Fruit fly (Drosophila melanogaster) whole organism, embryonic: ENCODE results near the gene Slh.
A peak's percentile ranks its signal among the peaks of the same experiment; 100 is the strongest.

ENCODE experiments used
- Atf3 ChIP-seq: fragments of 200-800 bp; sonication (Bioruptor generic); optimal IDR thresholded peaks from 3 replicates; lab custom pipeline; 2016; ENCODE audit warnings: missing biosample characterization, missing genetic modification characterization
- B-H1 ChIP-seq: fragments of 200-800 bp; sonication (Bioruptor generic); IDR thresholded peaks from 3 replicates; pipeline ENCODE4 v1.3.6; 2022; ENCODE audit warnings: missing biosample characterization, missing genetic modification characterization
- B-H2 ChIP-seq: fragments of 200-800 bp; sonication (Bioruptor generic); optimal IDR thresholded peaks from 2 replicates; lab custom pipeline; 2018; ENCODE audit warnings: missing biosample characterization, mild to moderate bottlenecking, missing genetic modification characterization
- Bdp1 ChIP-seq: fragments of 200-800 bp; sonication (Bioruptor generic); optimal IDR thresholded peaks from 3 replicates; lab custom pipeline; 2016; ENCODE audit warnings: missing biosample characterization, missing genetic modification characterization
- BtbVII ChIP-seq: fragments of 200-800 bp; sonication (Bioruptor generic); optimal IDR thresholded peaks from 3 replicates; lab custom pipeline; 2017; ENCODE audit warnings: missing biosample characterization, mild to moderate bottlenecking, missing genetic modification characterization
- CG10321 ChIP-seq: fragments of 200-800 bp; sonication (Bioruptor generic); IDR thresholded peaks from 2 replicates; pipeline ENCODE4 v1.3.6; 2022; ENCODE audit warnings: missing biosample characterization, missing genetic modification characterization
- CG10462 ChIP-seq: fragments of 200-800 bp; sonication (Bioruptor generic); optimal IDR thresholded peaks from 2 replicates; lab custom pipeline; 2016; ENCODE audit warnings: missing biosample characterization, missing genetic modification characterization
- CG10979 ChIP-seq: fragments of 200-800 bp; sonication (Bioruptor generic); optimal IDR thresholded peaks from 2 replicates; lab custom pipeline; 2018; ENCODE audit warnings: missing biosample characterization, mild to moderate bottlenecking, missing genetic modification characterization, moderate library complexity
- CG11085 ChIP-seq: fragments of 200-800 bp; sonication (Bioruptor generic); IDR thresholded peaks from 2 replicates; pipeline ENCODE4 v1.3.6; 2022; ENCODE audit warnings: missing biosample characterization, missing genetic modification characterization
- CG12659 ChIP-seq: fragments of 200-800 bp; sonication (Bioruptor generic); optimal IDR thresholded peaks from 3 replicates; lab custom pipeline; 2017; ENCODE audit warnings: mild to moderate bottlenecking, missing biosample characterization, missing genetic modification reagents, missing genetic modification characterization
- CG13775 ChIP-seq: fragments of 200-800 bp; sonication (Bioruptor generic); optimal IDR thresholded peaks from 3 replicates; lab custom pipeline; 2017; ENCODE audit warnings: missing biosample characterization, mild to moderate bottlenecking, missing genetic modification characterization
- CG14441 ChIP-seq: fragments of 200-800 bp; sonication (Bioruptor generic); IDR thresholded peaks from 2 replicates; pipeline ENCODE4 v1.3.6; 2022; ENCODE audit warnings: missing biosample characterization, missing genetic modification characterization
- CG18599 ChIP-seq: fragments of 200-800 bp; sonication (Bioruptor generic); optimal IDR thresholded peaks from 3 replicates; lab custom pipeline; 2017; ENCODE audit warnings: missing biosample characterization, missing genetic modification characterization, mild to moderate bottlenecking, moderate library complexity, missing genetic modification reagents
- CG3065 ChIP-seq: fragments of 200-800 bp; sonication (Bioruptor generic); optimal IDR thresholded peaks from 2 replicates; lab custom pipeline; 2016; ENCODE audit warnings: missing biosample characterization, missing genetic modification characterization
- CG31441 ChIP-seq: fragments of 200-800 bp; sonication (Bioruptor generic); IDR thresholded peaks from 2 replicates; pipeline ENCODE4 v1.3.6; 2022; ENCODE audit warnings: missing biosample characterization, missing genetic modification characterization
- CG5245 ChIP-seq: fragments of 200-800 bp; sonication (Bioruptor generic); optimal IDR thresholded peaks from 3 replicates; lab custom pipeline; 2016; ENCODE audit warnings: missing biosample characterization, missing genetic modification characterization
- CG9437 ChIP-seq: fragments of 200-800 bp; sonication (Bioruptor generic); optimal IDR thresholded peaks from 2 replicates; lab custom pipeline; 2018; ENCODE audit warnings: missing biosample characterization, mild to moderate bottlenecking, missing genetic modification characterization
- CG9727 ChIP-seq: fragments of 200-800 bp; sonication (Bioruptor generic); optimal IDR thresholded peaks from 3 replicates; lab custom pipeline; 2017; ENCODE audit warnings: missing biosample characterization, mild to moderate bottlenecking, missing genetic modification characterization
- CG9876 ChIP-seq: fragments of 200-800 bp; sonication (Bioruptor generic); optimal IDR thresholded peaks from 2 replicates; lab custom pipeline; 2016; ENCODE audit warnings: missing biosample characterization, missing genetic modification characterization
- E2f1 ChIP-seq: fragments of 200-800 bp; sonication (Bioruptor generic); IDR thresholded peaks from 2 replicates; pipeline ENCODE4 v1.3.6; 2022; ENCODE audit warnings: missing biosample characterization, missing genetic modification characterization
- GATAe ChIP-seq: fragments of 200-800 bp; sonication (Bioruptor generic); conservative IDR thresholded peaks from 2 replicates; pipeline ENCODE4 v1.3.6; 2022; ENCODE audit warnings: missing biosample characterization, missing genetic modification characterization
- Lpt ChIP-seq: fragments of >200 bp; optimal IDR thresholded peaks from 2 replicates; lab custom pipeline; 2018; ENCODE audit warnings: missing biosample characterization, missing genetic modification characterization
- Nf-YA ChIP-seq: fragments of 200-800 bp; sonication (Bioruptor generic); IDR thresholded peaks from 2 replicates; pipeline ENCODE4 v1.3.6; 2022; ENCODE audit warnings: missing biosample characterization, missing genetic modification characterization
- Trl ChIP-seq, 3 experiments: fragments of >200 bp in 2 of 3; fragments of 200-800 bp in 1 of 3; sonication (Bioruptor generic) in 1 of 3; optimal IDR thresholded peaks; 2 replicates in 1 of 3; 3 replicates in 2 of 3; lab custom pipeline; 2016 to 2017; ENCODE audit warnings: missing biosample characterization in 1 of 3, missing genetic modification characterization in 1 of 3
- aop ChIP-seq: fragments of 200-800 bp; sonication (Bioruptor generic); IDR thresholded peaks from 2 replicates; pipeline ENCODE4 v1.3.6; 2022; ENCODE audit warnings: missing biosample characterization, missing genetic modification characterization
- bowl ChIP-seq: fragments of 200-800 bp; sonication (Bioruptor generic); IDR thresholded peaks from 2 replicates; pipeline ENCODE4 v1.3.6; 2022; ENCODE audit warnings: missing biosample characterization, missing genetic modification characterization
- bsh ChIP-seq, 2 experiments: fragments of 200-800 bp; sonication (Bioruptor generic); optimal IDR thresholded peaks; 2 replicates each; lab custom pipeline; 2017 to 2018; ENCODE audit warnings: mild to moderate bottlenecking in 2 of 2, missing biosample characterization in 2 of 2, missing genetic modification characterization in 2 of 2, moderate library complexity in 1 of 2
- caup ChIP-seq: fragments of 200-800 bp; sonication (Bioruptor generic); optimal IDR thresholded peaks from 3 replicates; lab custom pipeline; 2017; ENCODE audit warnings: missing biosample characterization, mild to moderate bottlenecking, missing genetic modification characterization, moderate library complexity; ENCODE audit not compliant: severe bottlenecking
- chif ChIP-seq, 2 experiments: fragments of 200-800 bp; sonication (Bioruptor generic); optimal IDR thresholded peaks; 3 replicates each; lab custom pipeline; 2016; ENCODE audit warnings: missing biosample characterization in 2 of 2, missing genetic modification characterization in 2 of 2
- chn ChIP-seq: fragments of 200-800 bp; sonication (Bioruptor generic); optimal IDR thresholded peaks from 2 replicates; lab custom pipeline; 2016; ENCODE audit warnings: missing biosample characterization, missing genetic modification characterization
- danr ChIP-seq: fragments of 200-800 bp; sonication (Bioruptor generic); IDR thresholded peaks from 2 replicates; pipeline ENCODE4 v1.3.6; 2022; ENCODE audit warnings: missing biosample characterization, missing genetic modification characterization
- dmrt11E ChIP-seq: fragments of 200-800 bp; sonication (Bioruptor generic); optimal IDR thresholded peaks from 3 replicates; lab custom pipeline; 2018; ENCODE audit warnings: missing biosample characterization, mild to moderate bottlenecking, missing genetic modification characterization, moderate library complexity
- fd96Cb ChIP-seq: fragments of 200-800 bp; sonication (Bioruptor generic); optimal IDR thresholded peaks from 2 replicates; lab custom pipeline; 2018; ENCODE audit warnings: missing biosample characterization, mild to moderate bottlenecking, missing genetic modification characterization, moderate library complexity
- gro ChIP-seq: fragments of 200-800 bp; sonication (Bioruptor generic); optimal IDR thresholded peaks from 2 replicates; lab custom pipeline; 2016; ENCODE audit warnings: missing biosample characterization, missing genetic modification characterization
- h ChIP-seq: fragments of >200 bp; optimal IDR thresholded peaks from 2 replicates; lab custom pipeline; 2017
- insv ChIP-seq, 2 experiments: fragments of 200-800 bp; sonication (Bioruptor generic); optimal IDR thresholded peaks; 3 replicates each; lab custom pipeline; 2016 to 2018; ENCODE audit warnings: missing biosample characterization in 2 of 2, missing genetic modification characterization in 2 of 2
- pan ChIP-seq, 4 experiments: fragments of >200 bp in 3 of 4; fragments of 200-800 bp in 1 of 4; sonication (Bioruptor generic) in 1 of 4; optimal IDR thresholded peaks in 3 of 4; IDR thresholded peaks in 1 of 4; 2 replicates each; pipeline versions ENCODE4 v1.3.6 to Lab custom; 2017 to 2022; ENCODE audit warnings: missing biosample characterization in 2 of 4, missing genetic modification characterization in 2 of 4, mixed read lengths in 1 of 4
- pzg ChIP-seq: fragments of 200-800 bp; sonication (Bioruptor generic); optimal IDR thresholded peaks from 3 replicates; lab custom pipeline; 2018; ENCODE audit warnings: missing biosample characterization, mild to moderate bottlenecking, missing genetic modification characterization, moderate library complexity
- ranshi ChIP-seq: fragments of 200-800 bp; sonication (Bioruptor generic); IDR thresholded peaks from 2 replicates; pipeline ENCODE4 v1.3.6; 2022; ENCODE audit warnings: missing biosample characterization, missing genetic modification characterization
- run ChIP-seq: fragments of 200-800 bp; sonication (Bioruptor generic); optimal IDR thresholded peaks from 3 replicates; lab custom pipeline; 2018; ENCODE audit warnings: missing biosample characterization, mild to moderate bottlenecking, missing genetic modification characterization
- seq ChIP-seq: fragments of 200-800 bp; sonication (Bioruptor generic); IDR thresholded peaks from 2 replicates; pipeline ENCODE4 v1.3.6; 2022; ENCODE audit warnings: missing biosample characterization, missing genetic modification characterization
- sr ChIP-seq: fragments of 200-800 bp; sonication (Bioruptor generic); IDR thresholded peaks from 3 replicates; pipeline ENCODE4 v1.3.6; 2022; ENCODE audit warnings: missing biosample characterization, missing genetic modification characterization
- tin ChIP-seq: fragments of 200-800 bp; sonication (Bioruptor generic); optimal IDR thresholded peaks from 3 replicates; lab custom pipeline; 2016; ENCODE audit warnings: missing biosample characterization, missing genetic modification characterization
- tio ChIP-seq: fragments of 200-800 bp; sonication (Bioruptor generic); optimal IDR thresholded peaks from 2 replicates; lab custom pipeline; 2017; ENCODE audit warnings: missing biosample characterization, missing genetic modification characterization, inconsistent platforms
- tna ChIP-seq: fragments of 200-800 bp; sonication (Bioruptor generic); IDR thresholded peaks from 2 replicates; pipeline ENCODE4 v1.3.6; 2022; ENCODE audit warnings: missing biosample characterization, missing genetic modification characterization; ENCODE audit not compliant: partially characterized antibody
- zen ChIP-seq: fragments of 200-800 bp; sonication (Bioruptor generic); optimal IDR thresholded peaks from 3 replicates; lab custom pipeline; 2018; ENCODE audit warnings: missing biosample characterization, mild to moderate bottlenecking, missing genetic modification characterization, moderate library complexity
- zfh1 ChIP-seq: fragments of 200-800 bp; sonication (Bioruptor generic); IDR thresholded peaks from 3 replicates; pipeline ENCODE4 v1.3.6; 2022; ENCODE audit warnings: missing biosample characterization, missing genetic modification characterization

Gene Slh

DNA sequence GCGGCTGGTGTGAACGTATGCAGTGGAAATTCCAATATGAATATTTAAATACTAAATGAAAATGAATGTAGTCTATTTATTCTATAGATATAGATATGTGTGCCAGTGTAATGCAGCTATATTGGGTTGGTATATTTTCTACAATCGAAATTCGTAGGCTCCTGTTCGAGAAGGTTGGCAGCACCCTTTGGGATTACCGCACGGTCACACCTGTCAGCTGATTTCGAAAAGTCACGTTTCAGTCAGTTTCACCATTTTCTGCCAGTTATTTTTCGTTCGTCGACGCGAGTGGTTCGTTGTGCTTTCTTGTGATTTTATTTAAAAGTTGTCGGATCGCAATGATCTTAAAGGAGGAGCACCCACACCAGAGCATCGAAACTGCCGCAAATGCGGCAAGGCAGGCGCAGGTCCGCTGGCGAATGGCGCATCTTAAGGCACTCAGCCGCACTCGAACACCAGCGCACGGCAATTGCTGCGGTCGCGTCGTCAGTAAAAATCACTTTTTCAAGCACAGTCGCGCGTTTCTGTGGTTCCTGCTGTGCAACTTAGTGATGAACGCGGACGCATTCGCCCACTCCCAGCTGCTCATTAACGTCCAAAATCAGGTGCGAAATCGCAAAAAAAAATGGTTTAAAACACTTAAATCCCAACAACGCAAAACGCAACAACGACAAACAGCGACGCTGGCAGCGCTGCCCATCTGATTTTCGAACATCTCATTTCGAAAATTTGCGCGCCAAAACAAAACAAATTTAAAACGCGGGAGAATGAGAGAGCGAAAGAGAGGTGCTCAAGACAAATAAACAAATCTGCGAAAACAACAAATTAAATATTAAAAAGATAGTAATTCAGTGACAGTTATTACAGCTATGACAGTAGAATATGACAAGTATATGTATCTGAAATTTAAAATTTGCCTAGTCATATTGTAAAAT is 488 bp upstream of the Slh start, which contains the start of gene oaf (continued):
- TF ChIP-seq CG10321 (GFP tag; lab: Robert Waterston, UW) (no peak), aop (no peak), CG3065 (GFP tag; lab: Kevin White, UChicago) (no peak), BtbVII (GFP tag; lab: Kevin White, UChicago) (no peak), gro (peak; percentile 0), CG14441 (GFP tag; lab: Robert Waterston, UW) (peak; percentile 47; the same call in 1 of the 2 replicates), B-H2 (GFP tag; lab: Kevin White, UChicago) (peak; percentile 44), pan (optimal IDR thresholded peaks at IDR 0.05; lab: Kevin White, UChicago) (no peak), pan (GFP tag; optimal IDR thresholded peaks at IDR 0.05 in 1 of 2, IDR thresholded peaks at IDR 0.05 in 1 of 2) (peak in 1 of 2 experiments; percentile 31), bsh (GFP tag; optimal IDR thresholded peaks at IDR 0.05; lab: Kevin White, UChicago) (peak in 1 of 2 experiments; percentile 30), sr (0 out of 3 replicates have a peak, but pooled peaks have one; percentile 28), tna (peak; percentile 44), ranshi (GFP tag; lab: Robert Waterston, UW) (peak; percentile 42; the same call in 1 of the 2 replicates), Bdp1 (no peak), CG11085 (peak; percentile 46; the same call in 1 of the 2 replicates), E2f1 (GFP tag; lab: Robert Waterston, UW) (peak; percentile 46), CG12659 (GFP tag; lab: Kevin White, UChicago) (peak; percentile 82), chif (GFP tag; optimal IDR thresholded peaks at IDR 0.05; lab: Kevin White, UChicago) (peak in 1 of 2 experiments; percentile 33), pzg (GFP tag; lab: Kevin White, UChicago) (peak; percentile 98), insv (GFP tag; optimal IDR thresholded peaks at IDR 0.05; lab: Kevin White, UChicago) (peak in 1 of 2 experiments; percentile 94), zfh1 (GFP tag; lab: Robert Waterston, UW) (peak; percentile 50; the same call in 2 of the 3 replicates), CG9876 (peak; percentile 45), Trl (optimal IDR thresholded peaks at IDR 0.05; lab: Kevin White, UChicago) (peak in 1 of 2 experiments; percentile 14), Trl (GFP tag; optimal IDR thresholded peaks at IDR 0.05; lab: Kevin White, UChicago) (peak; percentile 49), h (lab: Kevin White, UChicago) (no peak), tin (GFP tag; lab: Kevin White, UChicago) (peak; percentile 57), caup (GFP tag; lab: Kevin White, UChicago) (peak; percentile 8), danr (GFP tag; lab: Robert Waterston, UW) (peak; percentile 24; the same call in 1 of the 2 replicates), Lpt (GFP tag; lab: Kevin White, UChicago) (no peak), bowl (GFP tag; lab: Robert Waterston, UW) (no peak), dmrt11E (tag; lab: Kevin White, UChicago) (peak; percentile 42), fd96Cb (tag; lab: Kevin White, UChicago) (no peak), CG18599 (GFP tag; lab: Kevin White, UChicago) (peak; percentile 5), Nf-YA (GFP tag; lab: Robert Waterston, UW) (0 out of 2 replicates have a peak, but pooled peaks have one; percentile 34), CG5245 (peak; percentile 23), CG13775 (GFP tag; lab: Kevin White, UChicago) (peak; percentile 38), seq (GFP tag; lab: Robert Waterston, UW) (no peak), GATAe (no peak), CG9727 (GFP tag; lab: Kevin White, UChicago) (peak; percentile 34), B-H1 (0 out of 3 replicates have a peak, but pooled peaks have one; percentile 27), zen (tag; lab: Kevin White, UChicago) (peak; percentile 50), Atf3 (GFP tag; lab: Kevin White, UChicago) (no peak), CG31441 (GFP tag; lab: Robert Waterston, UW) (peak; percentile 63), CG10462 (GFP tag; lab: Kevin White, UChicago) (no peak), chn (peak; percentile 24), CG9437 (GFP tag; lab: Kevin White, UChicago) (peak; percentile 9), run (tag; lab: Kevin White, UChicago) (no peak), tio (GFP tag; lab: Kevin White, UChicago) (no peak), CG10979 (tag; lab: Kevin White, UChicago) (peak; percentile 36)
